Worm (Caenorhabditis elegans) whole organism, L3 larva: ENCODE data around the gene M110.10.

Experiments used
- ZK546.5 ChIP-seq: sonication (generic microtip); optimal IDR thresholded peaks from 2 replicates; lab custom pipeline; 2017; ENCODE audit warnings: missing biosample characterization, missing genetic modification characterization
- pqm-1 ChIP-seq: fragments of 150-350 bp; optimal IDR thresholded peaks from 2 replicates; lab custom pipeline; 2017; ENCODE audit warnings: missing biosample characterization, missing genetic modification characterization, inconsistent platforms

DNA sequence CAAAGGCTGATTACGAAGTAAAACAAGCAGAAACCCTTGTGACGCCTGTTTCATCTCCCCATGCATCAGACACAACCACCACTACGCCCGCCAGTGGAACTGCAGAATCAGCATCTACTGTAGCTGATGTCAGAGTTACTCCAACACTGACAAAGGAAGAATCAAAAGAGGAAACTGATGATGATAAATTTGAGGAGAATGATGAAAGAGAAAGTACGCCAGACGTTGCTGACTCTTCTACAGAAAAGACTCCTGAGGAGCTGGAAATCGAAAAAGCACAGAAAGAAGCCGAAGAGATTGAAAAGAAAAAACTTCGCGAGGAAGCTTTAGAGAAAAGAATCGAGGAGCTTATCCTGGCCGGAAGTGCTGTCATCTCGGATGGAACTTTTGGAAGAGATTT, 4.0 kb upstream of the M110.10 start:
- TF ChIP-seq ZK546.5 (tag; lab: Kevin White, UChicago) (no peak), pqm-1 (tag; lab: Kevin White, UChicago) (no peak)
